Fruit fly (Drosophila melanogaster) Kc167 (cell line): Measurements from ENCODE around the gene DEF8.

Experiments
- h ChIP-seq: fragments of >200 bp; optimal IDR thresholded peaks from 3 replicates; lab custom pipeline; 2018; ENCODE audit warnings: missing external identifiers
- insv ChIP-seq: fragments of >200 bp; optimal IDR thresholded peaks from 3 replicates; lab custom pipeline; 2018; ENCODE audit warnings: missing external identifiers
- psq ChIP-seq: fragments of >200 bp; optimal IDR thresholded peaks from 2 replicates; lab custom pipeline; 2017; ENCODE audit warnings: missing external identifiers
- ttk ChIP-seq: sonication (Bioruptor generic); optimal IDR thresholded peaks from 2 replicates; lab custom pipeline; 2017; ENCODE audit warnings: missing external identifiers

- TF ChIP-seq psq (lab: Kevin White, UChicago) (no peak), insv (lab: Kevin White, UChicago) (no peak), h (lab: Kevin White, UChicago) (no peak), ttk (no peak)
These were observed 4.5 kb upstream of the DEF8 start, which contains the start of the genes Ir68b and CG34241 for dm6 chr3L:12127294-12128029.
